Fruit fly (Drosophila melanogaster) whole organism, embryonic: ENCODE results near the gene AhcyL1.

Experiments
- CG10209 ChIP-seq: fragments of 200-800 bp; sonication (Bioruptor generic); optimal IDR thresholded peaks from 3 replicates; lab custom pipeline; 2017; ENCODE audit warnings: missing biosample characterization, mild to moderate bottlenecking, missing genetic modification characterization, missing genetic modification reagents
- CG11456 ChIP-seq: fragments of 200-800 bp; sonication (Bioruptor generic); IDR thresholded peaks from 3 replicates; pipeline ENCODE4 v1.3.6; 2022; ENCODE audit warnings: missing biosample characterization, missing genetic modification characterization
- CG11560 ChIP-seq: fragments of 200-800 bp; sonication (Bioruptor generic); IDR thresholded peaks from 3 replicates; pipeline ENCODE4 v1.3.6; 2022; ENCODE audit warnings: missing biosample characterization, missing genetic modification characterization
- CG12104 ChIP-seq: fragments of 200-800 bp; sonication (Bioruptor generic); optimal IDR thresholded peaks from 3 replicates; lab custom pipeline; 2016; ENCODE audit warnings: missing biosample characterization, missing genetic modification characterization
- CG12299 ChIP-seq: fragments of 200-800 bp; sonication (Bioruptor generic); optimal IDR thresholded peaks from 2 replicates; lab custom pipeline; 2018; ENCODE audit warnings: missing biosample characterization, mild to moderate bottlenecking, missing genetic modification characterization
- CG1233 ChIP-seq: fragments of 200-800 bp; sonication (Bioruptor generic); optimal IDR thresholded peaks from 4 replicates; lab custom pipeline; 2018; ENCODE audit warnings: missing biosample characterization, mild to moderate bottlenecking, missing genetic modification characterization
- CG12659 ChIP-seq: fragments of 200-800 bp; sonication (Bioruptor generic); optimal IDR thresholded peaks from 3 replicates; lab custom pipeline; 2017; ENCODE audit warnings: mild to moderate bottlenecking, missing biosample characterization, missing genetic modification reagents, missing genetic modification characterization
- CG13775 ChIP-seq: fragments of 200-800 bp; sonication (Bioruptor generic); optimal IDR thresholded peaks from 3 replicates; lab custom pipeline; 2017; ENCODE audit warnings: missing biosample characterization, mild to moderate bottlenecking, missing genetic modification characterization
- CG13894 ChIP-seq: fragments of 200-800 bp; sonication (Bioruptor generic); optimal IDR thresholded peaks from 3 replicates; lab custom pipeline; 2018; ENCODE audit warnings: missing biosample characterization, mild to moderate bottlenecking, missing genetic modification characterization, moderate library complexity
- CG15269 ChIP-seq: fragments of 200-800 bp; sonication (Bioruptor generic); optimal IDR thresholded peaks from 2 replicates; lab custom pipeline; 2018; ENCODE audit warnings: missing biosample characterization, mild to moderate bottlenecking, missing genetic modification characterization, moderate library complexity
- CG15514 ChIP-seq: fragments of 200-800 bp; sonication (Bioruptor generic); optimal IDR thresholded peaks from 3 replicates; lab custom pipeline; 2017; ENCODE audit warnings: missing biosample characterization, missing genetic modification characterization, mild to moderate bottlenecking, moderate library complexity, missing genetic modification reagents
- CG17612 ChIP-seq: fragments of 200-800 bp; sonication (Bioruptor generic); IDR thresholded peaks from 2 replicates; pipeline ENCODE4 v1.3.6; 2022; ENCODE audit warnings: missing biosample characterization, missing genetic modification characterization
- CG2116 ChIP-seq: fragments of 200-800 bp; sonication (Bioruptor generic); optimal IDR thresholded peaks from 3 replicates; lab custom pipeline; 2018; ENCODE audit warnings: missing biosample characterization, mild to moderate bottlenecking, missing genetic modification characterization
- CG3407 ChIP-seq: fragments of 200-800 bp; sonication (Bioruptor generic); optimal IDR thresholded peaks from 2 replicates; lab custom pipeline; 2018; ENCODE audit warnings: missing biosample characterization, mild to moderate bottlenecking, missing genetic modification characterization
- CG5180 ChIP-seq: fragments of 200-800 bp; sonication (Bioruptor generic); optimal IDR thresholded peaks from 3 replicates; lab custom pipeline; 2017; ENCODE audit warnings: missing biosample characterization, missing genetic modification characterization, mild to moderate bottlenecking, moderate library complexity, missing genetic modification reagents
- CG7556 ChIP-seq: fragments of 200-800 bp; sonication (Bioruptor generic); optimal IDR thresholded peaks from 2 replicates; lab custom pipeline; 2017; ENCODE audit warnings: missing biosample characterization, mild to moderate bottlenecking, missing genetic modification characterization
- CG8290 ChIP-seq, 3 experiments: fragments of 200-800 bp; sonication (Bioruptor generic); optimal IDR thresholded peaks; 2 replicates each; lab custom pipeline; 2016 to 2019; ENCODE audit warnings: missing biosample characterization in 3 of 3, missing genetic modification characterization in 3 of 3, mild to moderate bottlenecking in 2 of 3, moderate library complexity in 1 of 3
- CG9817 ChIP-seq: fragments of 200-800 bp; sonication (Bioruptor generic); optimal IDR thresholded peaks from 2 replicates; lab custom pipeline; 2018; ENCODE audit warnings: missing biosample characterization, mild to moderate bottlenecking, missing genetic modification characterization, moderate library complexity
- CTCF ChIP-seq: fragments of 200-800 bp; sonication (Bioruptor generic); optimal IDR thresholded peaks from 2 replicates; lab custom pipeline; 2017; ENCODE audit warnings: missing biosample characterization, mild to moderate bottlenecking, missing genetic modification characterization, moderate library complexity
- D19B ChIP-seq: fragments of 200-800 bp; sonication (Bioruptor generic); optimal IDR thresholded peaks from 2 replicates; lab custom pipeline; 2017; ENCODE audit warnings: missing biosample characterization, mild to moderate bottlenecking, missing genetic modification characterization
- Dfd ChIP-seq, 2 experiments: fragments of >200 bp; optimal IDR thresholded peaks; 2 replicates each; lab custom pipeline; 2017; ENCODE audit warnings: missing biosample characterization in 2 of 2, missing genetic modification characterization in 2 of 2
- Drgx ChIP-seq: fragments of 200-800 bp; sonication (Bioruptor generic); IDR thresholded peaks from 2 replicates; pipeline ENCODE4 v1.3.6; 2022; ENCODE audit warnings: missing biosample characterization, missing genetic modification characterization
- Ets97D ChIP-seq: fragments of 200-800 bp; sonication (Bioruptor generic); optimal IDR thresholded peaks from 3 replicates; lab custom pipeline; 2016; ENCODE audit warnings: missing biosample characterization, missing genetic modification characterization
- HLH3B ChIP-seq: fragments of 200-800 bp; sonication (Bioruptor generic); IDR thresholded peaks from 2 replicates; pipeline ENCODE4 v1.3.6; 2022; ENCODE audit warnings: missing biosample characterization, missing genetic modification characterization
- Med ChIP-seq: fragments of 200-800 bp; sonication (Bioruptor generic); peaks from one replicate; lab custom pipeline; 2016; ENCODE audit warnings: missing biosample characterization, missing genetic modification characterization, mild to moderate bottlenecking, inconsistent platforms, moderate library complexity
- Nf-YC ChIP-seq: fragments of 200-800 bp; optimal IDR thresholded peaks from 3 replicates; lab custom pipeline; 2019; ENCODE audit warnings: missing biosample characterization, mild to moderate bottlenecking, missing genetic modification characterization, moderate library complexity
- ab ChIP-seq: fragments of 200-800 bp; sonication (Bioruptor generic); optimal IDR thresholded peaks from 2 replicates; lab custom pipeline; 2016; ENCODE audit warnings: missing biosample characterization, missing genetic modification characterization
- ato ChIP-seq: fragments of 200-800 bp; sonication (Bioruptor generic); IDR thresholded peaks from 2 replicates; pipeline ENCODE4 v1.3.6; 2022; ENCODE audit warnings: missing biosample characterization, missing genetic modification characterization; ENCODE audit not compliant: partially characterized antibody
- bsh ChIP-seq, 2 experiments: fragments of 200-800 bp; sonication (Bioruptor generic); optimal IDR thresholded peaks; 2 replicates each; lab custom pipeline; 2017 to 2018; ENCODE audit warnings: mild to moderate bottlenecking in 2 of 2, missing biosample characterization in 2 of 2, missing genetic modification characterization in 2 of 2, moderate library complexity in 1 of 2
- cg ChIP-seq: fragments of 200-800 bp; sonication (Bioruptor generic); optimal IDR thresholded peaks from 3 replicates; lab custom pipeline; 2019; ENCODE audit warnings: missing biosample characterization, mild to moderate bottlenecking, missing genetic modification characterization, moderate library complexity
- dm ChIP-seq: fragments of 200-800 bp; sonication (Bioruptor generic); optimal IDR thresholded peaks from 3 replicates; lab custom pipeline; 2016; ENCODE audit warnings: missing biosample characterization, missing genetic modification characterization
- eve ChIP-seq, 2 experiments: fragments of >200 bp; optimal IDR thresholded peaks; 2 replicates each; lab custom pipeline; 2017; ENCODE audit warnings: missing biosample characterization in 2 of 2, missing genetic modification characterization in 2 of 2
- fd3F ChIP-seq: fragments of 200-800 bp; sonication (Bioruptor generic); optimal IDR thresholded peaks from 2 replicates; lab custom pipeline; 2018; ENCODE audit warnings: missing biosample characterization, mild to moderate bottlenecking, missing genetic modification characterization, moderate library complexity
- fd64A ChIP-seq: fragments of 200-800 bp; sonication (Bioruptor generic); optimal IDR thresholded peaks from 3 replicates; lab custom pipeline; 2018; ENCODE audit warnings: missing biosample characterization, mild to moderate bottlenecking, missing genetic modification characterization
- gce ChIP-seq: fragments of 200-800 bp; sonication (Bioruptor generic); IDR thresholded peaks from 3 replicates; pipeline ENCODE4 v1.3.6; 2022; ENCODE audit warnings: missing biosample characterization, missing genetic modification characterization
- h ChIP-seq: fragments of >200 bp; optimal IDR thresholded peaks from 2 replicates; lab custom pipeline; 2017
- mam ChIP-seq: fragments of 200-800 bp; sonication (Bioruptor generic); optimal IDR thresholded peaks from 3 replicates; lab custom pipeline; 2016; ENCODE audit warnings: missing biosample characterization, missing genetic modification characterization
- nau ChIP-seq: fragments of 200-800 bp; sonication (Bioruptor generic); optimal IDR thresholded peaks from 3 replicates; lab custom pipeline; 2017; ENCODE audit warnings: missing biosample characterization, mild to moderate bottlenecking, missing genetic modification characterization, missing genetic modification reagents
- pfk ChIP-seq: fragments of 200-800 bp; sonication (Bioruptor generic); optimal IDR thresholded peaks from 2 replicates; lab custom pipeline; 2018; ENCODE audit warnings: missing biosample characterization, mild to moderate bottlenecking, missing genetic modification characterization, moderate library complexity
- sc ChIP-seq, 3 experiments: fragments of >200 bp in 2 of 3; fragments of 200-800 bp in 1 of 3; sonication (Bioruptor generic) in 1 of 3; optimal IDR thresholded peaks; 2 replicates in 2 of 3; 3 replicates in 1 of 3; lab custom pipeline; 2017; ENCODE audit warnings: mild to moderate bottlenecking in 1 of 3, missing biosample characterization in 1 of 3, missing genetic modification characterization in 1 of 3, missing genetic modification reagents in 1 of 3
- scrt ChIP-seq: fragments of 200-800 bp; sonication (Bioruptor generic); optimal IDR thresholded peaks from 2 replicates; lab custom pipeline; 2018; ENCODE audit warnings: missing biosample characterization, mild to moderate bottlenecking, missing genetic modification characterization, moderate library complexity
- sens ChIP-seq: fragments of 200-800 bp; sonication (Bioruptor generic); peaks from one replicate; lab custom pipeline; 2016; ENCODE audit warnings: missing biosample characterization, missing genetic modification characterization
- sob ChIP-seq: fragments of 200-800 bp; sonication (Bioruptor generic); IDR thresholded peaks from 2 replicates; pipeline ENCODE4 v1.3.6; 2022; ENCODE audit warnings: missing biosample characterization, missing genetic modification characterization
- sr ChIP-seq: fragments of 200-800 bp; sonication (Bioruptor generic); IDR thresholded peaks from 3 replicates; pipeline ENCODE4 v1.3.6; 2022; ENCODE audit warnings: missing biosample characterization, missing genetic modification characterization
- ssp ChIP-seq: fragments of 200-800 bp; sonication (Bioruptor generic); IDR thresholded peaks from 2 replicates; pipeline ENCODE4 v1.3.6; 2022; ENCODE audit warnings: missing biosample characterization, missing genetic modification characterization
- tin ChIP-seq: fragments of 200-800 bp; sonication (Bioruptor generic); optimal IDR thresholded peaks from 3 replicates; lab custom pipeline; 2016; ENCODE audit warnings: missing biosample characterization, missing genetic modification characterization
- tna ChIP-seq: fragments of 200-800 bp; sonication (Bioruptor generic); IDR thresholded peaks from 2 replicates; pipeline ENCODE4 v1.3.6; 2022; ENCODE audit warnings: missing biosample characterization, missing genetic modification characterization; ENCODE audit not compliant: partially characterized antibody
- unpg ChIP-seq: fragments of 200-800 bp; sonication (Bioruptor generic); optimal IDR thresholded peaks from 3 replicates; lab custom pipeline; 2018; ENCODE audit warnings: missing biosample characterization, mild to moderate bottlenecking, missing genetic modification characterization, moderate library complexity
- wek ChIP-seq: fragments of 200-800 bp; sonication (Bioruptor generic); optimal IDR thresholded peaks from 3 replicates; lab custom pipeline; 2018; ENCODE audit warnings: missing biosample characterization, mild to moderate bottlenecking, missing genetic modification characterization, moderate library complexity

Gene AhcyL1

DNA sequence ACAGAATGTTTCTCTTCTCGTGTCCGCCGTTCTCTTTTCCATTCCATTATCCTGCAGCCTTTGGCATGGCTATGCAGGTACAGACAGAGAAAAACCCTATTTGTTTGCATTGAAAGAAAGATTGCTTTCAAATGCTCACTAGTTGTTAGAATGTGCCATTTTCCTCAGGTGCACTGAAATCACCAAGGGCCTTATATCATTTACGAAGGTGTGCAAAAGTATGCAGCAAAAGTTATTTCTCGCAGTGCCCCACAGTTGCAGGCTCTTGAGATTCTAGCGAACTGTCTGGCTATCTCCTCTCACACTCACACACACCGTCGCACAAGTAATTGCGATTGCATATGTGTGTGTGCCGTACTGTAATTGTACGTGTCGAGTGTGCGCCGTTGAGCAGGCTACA lies 28.2 kb upstream of the AhcyL1 start (continued):
- TF ChIP-seq cg (GFP tag; lab: Kevin White, UChicago) (peak; percentile 39), Dfd (GFP tag; optimal IDR thresholded peaks at IDR 0.05; lab: Kevin White, UChicago) (no peak), Ets97D (no peak), Drgx (GFP tag; lab: Robert Waterston, UW) (peak; percentile 45), CG11456 (GFP tag; lab: Robert Waterston, UW) (no peak), mam (GFP tag; lab: Kevin White, UChicago) (no peak), h (lab: Kevin White, UChicago) (no peak), CG7556 (GFP tag; lab: Kevin White, UChicago) (no peak), CG15269 (tag; lab: Kevin White, UChicago) (no peak), D19B (GFP tag; lab: Kevin White, UChicago) (no peak), CG10209 (GFP tag; lab: Kevin White, UChicago) (no peak), tin (GFP tag; lab: Kevin White, UChicago) (no peak), tna (GFP tag; lab: Robert Waterston, UW) (no peak), CG13775 (no peak), sr (GFP tag; lab: Robert Waterston, UW) (no peak), CG15514 (GFP tag; lab: Kevin White, UChicago) (no peak), nau (GFP tag; lab: Kevin White, UChicago) (no peak), CG8290 (GFP tag; optimal IDR thresholded peaks at IDR 0.05; lab: Kevin White, UChicago) (peak; percentile 99), CG8290 (tag; optimal IDR thresholded peaks at IDR 0.05; lab: Kevin White, UChicago) (peak; percentile 43 to 98), sc (optimal IDR thresholded peaks at IDR 0.05; lab: Kevin White, UChicago) (no peak), sc (GFP tag; optimal IDR thresholded peaks at IDR 0.05; lab: Kevin White, UChicago) (no peak), CG11560 (tag; lab: Robert Waterston, UW) (no peak), CG17612 (peak; percentile 86), Nf-YC (tag; lab: Kevin White, UChicago) (no peak)

DNA sequence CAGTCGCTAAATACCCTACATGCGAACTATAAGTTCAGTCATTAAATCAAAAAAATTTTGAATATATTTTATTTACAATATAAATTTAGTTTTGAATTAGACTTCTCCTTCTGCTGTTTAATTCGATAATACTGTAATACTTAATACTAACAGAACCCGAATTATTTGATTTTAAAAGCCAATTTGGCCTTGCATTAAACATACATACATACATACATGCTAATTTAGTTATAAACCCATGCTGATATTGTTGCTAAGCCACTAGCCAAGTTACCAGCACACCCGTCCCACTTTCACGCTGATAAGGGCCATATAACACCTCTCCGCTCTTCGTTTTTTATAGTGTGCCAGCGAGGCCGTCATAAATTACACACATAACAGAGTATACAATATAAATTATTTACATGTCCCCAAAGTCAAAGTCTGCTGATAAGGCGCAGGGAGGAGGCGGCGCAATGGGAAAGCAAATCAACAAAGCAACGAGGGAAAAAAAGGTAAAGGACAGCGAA lies 27.0 kb upstream of the AhcyL1 start:
- TF ChIP-seq CG12104 (GFP tag; lab: Kevin White, UChicago) (peak; percentile 20), CG3407 (GFP tag; lab: Kevin White, UChicago) (peak; percentile 17), dm (GFP tag; lab: Kevin White, UChicago) (no peak), scrt (peak; percentile 53), CG5180 (GFP tag; lab: Kevin White, UChicago) (peak; percentile 27), Med (peak; percentile 76), sens (peak; percentile 72), bsh (GFP tag; optimal IDR thresholded peaks at IDR 0.05; lab: Kevin White, UChicago) (peak; percentile 10 to 55), CTCF (GFP tag; lab: Kevin White, UChicago) (peak; percentile 32), ato (GFP tag; lab: Robert Waterston, UW) (no peak), unpg (peak; percentile 42), wek (GFP tag; lab: Kevin White, UChicago) (peak; percentile 79), CG12299 (tag; lab: Kevin White, UChicago) (peak; percentile 62), HLH3B (GFP tag; lab: Robert Waterston, UW) (peak; percentile 23; the same call in 1 of the 2 replicates), CG12659 (no peak), sob (GFP tag; lab: Robert Waterston, UW) (peak; percentile 11), gce (peak; percentile 47; the same call in 1 of the 3 replicates), CG2116 (GFP tag; lab: Kevin White, UChicago) (peak; percentile 6), eve (GFP tag; optimal IDR thresholded peaks at IDR 0.05; lab: Kevin White, UChicago) (no peak), pfk (GFP tag; lab: Kevin White, UChicago) (peak; percentile 49), CG1233 (GFP tag; lab: Kevin White, UChicago) (peak; percentile 56), ab (GFP tag; lab: Kevin White, UChicago) (no peak), CG13894 (peak; percentile 61), CG7556 (GFP tag; lab: Kevin White, UChicago) (peak; percentile 43), ssp (GFP tag; lab: Robert Waterston, UW) (no peak), fd3F (GFP tag; lab: Kevin White, UChicago) (peak; percentile 3), fd64A (GFP tag; lab: Kevin White, UChicago) (peak; percentile 56), CG9817 (peak; percentile 28), CG11456 (GFP tag; lab: Robert Waterston, UW) (0 out of 3 replicates have a peak, but pooled peaks have one; percentile 26)
